Fruit fly (Drosophila melanogaster): ENCODE measurements around the gene CG31697.
A peak's percentile ranks its signal among the peaks of the same experiment; 100 is the strongest.

CG31697 gene

dm6 chr2L:19537779-19538456 lies 2.7 kb downstream of the CG31697 start, which contains the start of gene CG13082 (continued):
- TF ChIP-seq CG12659 (GFP tag; optimal IDR thresholded peaks at IDR 0.05) (peak; percentile 5), CG10654 (GFP tag; optimal IDR thresholded peaks at IDR 0.05) (no peak), Bdp1 (GFP tag; optimal IDR thresholded peaks at IDR 0.05) (no peak), Mes4 (GFP tag; optimal IDR thresholded peaks at IDR 0.05) (peak; percentile 40), tin (GFP tag; optimal IDR thresholded peaks at IDR 0.05) (peak; percentile 52), caup (GFP tag; optimal IDR thresholded peaks at IDR 0.05; ENCODE audit: severe bottlenecking) (no peak), CG18476 (GFP tag; optimal IDR thresholded peaks at IDR 0.05) (no peak), CG6683 (GFP tag; optimal IDR thresholded peaks at IDR 0.05) (no peak), klu (GFP tag; IDR thresholded peaks at IDR 0.05) (no peak), emc (GFP tag; optimal IDR thresholded peaks at IDR 0.05) (no peak), so (GFP tag; IDR thresholded peaks at IDR 0.05) (no peak), CG13296 (GFP tag; optimal IDR thresholded peaks at IDR 0.05) (no peak), Bgb (GFP tag; IDR thresholded peaks at IDR 0.05; ENCODE audit: partially characterized antibody) (no peak), CG14050 (GFP tag; IDR thresholded peaks at IDR 0.05) (no peak), CG6254 (GFP tag; optimal IDR thresholded peaks at IDR 0.05) (peak; percentile 76), tna (GFP tag; IDR thresholded peaks at IDR 0.05; ENCODE audit: partially characterized antibody) (no peak), sug (tag; optimal IDR thresholded peaks at IDR 0.05) (no peak), prd (optimal IDR thresholded peaks at IDR 0.05) (no peak), prd (GFP tag; IDR thresholded peaks at IDR 0.05) (peak; percentile 64; the same call in 2 of the 3 replicates), Fer3 (tag; optimal IDR thresholded peaks at IDR 0.05) (no peak), PHDP (tag; optimal IDR thresholded peaks at IDR 0.05) (peak; percentile 47), sens-2 (GFP tag; IDR thresholded peaks at IDR 0.05) (no peak), CG10431 (GFP tag; optimal IDR thresholded peaks at IDR 0.05) (peak; percentile 70), unpg (GFP tag; optimal IDR thresholded peaks at IDR 0.05) (peak; percentile 63), CG17568 (GFP tag; optimal IDR thresholded peaks at IDR 0.05) (peak; percentile 5), CG6813 (GFP tag; optimal IDR thresholded peaks at IDR 0.05) (peak; percentile 3), Jarid2 (GFP tag; optimal IDR thresholded peaks at IDR 0.05) (peak; percentile 20), Ets97D (GFP tag; optimal IDR thresholded peaks at IDR 0.05) (no peak), Dref (GFP tag; IDR thresholded peaks at IDR 0.05) (no peak), Nf-YA (GFP tag; IDR thresholded peaks at IDR 0.05) (no peak), CG18262 (tag; optimal IDR thresholded peaks at IDR 0.05) (peak; percentile 81), trem (tag; optimal IDR thresholded peaks at IDR 0.05) (peak; percentile 56), MESR4 (GFP tag; optimal IDR thresholded peaks at IDR 0.05) (no peak), crol (GFP tag; IDR thresholded peaks at IDR 0.05) (peak; percentile 65), Sin3A (optimal IDR thresholded peaks at IDR 0.05) (no peak), CG8765 (GFP tag; IDR thresholded peaks at IDR 0.05) (no peak), Ptx1 (GFP tag; IDR thresholded peaks at IDR 0.05) (no peak; the same call in 1 of the 2 replicates), Optix (GFP tag; IDR thresholded peaks at IDR 0.05) (peak; percentile 24; the same call in 1 of the 3 replicates), CG5180 (GFP tag; optimal IDR thresholded peaks at IDR 0.05) (no peak), Med (GFP tag) (peak; percentile 50), CG14441 (GFP tag; IDR thresholded peaks at IDR 0.05) (no peak), pum (GFP tag; optimal IDR thresholded peaks at IDR 0.05) (peak; percentile 37), CG4854 (GFP tag; optimal IDR thresholded peaks at IDR 0.05) (no peak), lbe (GFP tag; optimal IDR thresholded peaks at IDR 0.05) (peak; percentile 62), CG16815 (GFP tag; optimal IDR thresholded peaks at IDR 0.05) (peak; percentile 36), twi (tag; optimal IDR thresholded peaks at IDR 0.05) (peak; percentile 39), CG15514 (GFP tag; optimal IDR thresholded peaks at IDR 0.05) (no peak), CG11504 (tag; optimal IDR thresholded peaks at IDR 0.05) (peak; percentile 64), CG1792 (GFP tag; optimal IDR thresholded peaks at IDR 0.05) (no peak), amos (GFP tag; IDR thresholded peaks at IDR 0.05; ENCODE audit: partially characterized antibody) (no peak)

All from whole organism, embryonic.